Worm (Caenorhabditis elegans) whole organism, L1 larva: ENCODE results near the gene flh-3.
"Not testable (repeated sequence)": the region's sequence is repeated elsewhere in the genome, so short reads cannot be mapped to it uniquely, and the experiment has no call there.

ENCODE experiments used
- aly-2 ChIP-seq: fragments of 150-350 bp; optimal IDR thresholded peaks from 2 replicates; lab custom pipeline; 2014; ENCODE audit warnings: missing biosample characterization, missing genetic modification characterization
- ama-1 ChIP-seq: fragments of 150-350 bp; optimal IDR thresholded peaks from 2 replicates; lab custom pipeline; 2014
- blmp-1 ChIP-seq: fragments of 150-350 bp; optimal IDR thresholded peaks from 2 replicates; lab custom pipeline; 2014; ENCODE audit warnings: missing biosample characterization, missing genetic modification characterization
- ceh-63 ChIP-seq: fragments of 200-800 bp; sonication (Bioruptor generic); optimal IDR thresholded peaks from 2 replicates; lab custom pipeline; 2018; ENCODE audit warnings: mild to moderate bottlenecking, missing genetic modification characterization, missing compliant biosample characterization
- ceh-82 ChIP-seq, 3 experiments: fragments of 150-350 bp in 1 of 3; sonication (generic microtip) in 2 of 3; optimal IDR thresholded peaks; 2 replicates each; lab custom pipeline; 2014 to 2017; ENCODE audit warnings: missing biosample characterization in 3 of 3, missing genetic modification characterization in 3 of 3
- ceh-88 ChIP-seq: fragments of 200-800 bp; sonication (Bioruptor generic); IDR thresholded peaks from 2 replicates; pipeline ENCODE4 v1.3.6; 2022; ENCODE audit warnings: missing genetic modification characterization, missing compliant biosample characterization
- efl-1 ChIP-seq, 4 experiments: fragments of 150-350 bp; optimal IDR thresholded peaks in 3 of 4; peaks in 1 of 4; 1 replicate in 1 of 4; 2 replicates in 3 of 4; lab custom pipeline; 2014; ENCODE audit warnings: missing biosample characterization in 2 of 4, missing genetic modification characterization in 2 of 4, missing genetic modification reagents in 2 of 4
- efl-3 ChIP-seq: fragments of 200-800 bp; sonication (Bioruptor generic); optimal IDR thresholded peaks from 2 replicates; lab custom pipeline; 2018; ENCODE audit warnings: mild to moderate bottlenecking, missing genetic modification characterization, missing compliant biosample characterization
- egl-13 ChIP-seq: sonication (generic microtip); optimal IDR thresholded peaks from 2 replicates; lab custom pipeline; 2016; ENCODE audit warnings: missing genotype, missing genetic modification reagents, missing genetic modification characterization, missing compliant biosample characterization
- elt-2 ChIP-seq: sonication (generic microtip); optimal IDR thresholded peaks from 2 replicates; lab custom pipeline; 2016; ENCODE audit warnings: missing genetic modification characterization, mild to moderate bottlenecking, inconsistent platforms, missing compliant biosample characterization, missing genetic modification reagents
- ets-5 ChIP-seq: fragments of 200-800 bp; sonication (Bioruptor generic); IDR thresholded peaks from 2 replicates; pipeline ENCODE4 v1.3.6; 2022; ENCODE audit warnings: missing genetic modification characterization, missing compliant biosample characterization
- fos-1 ChIP-seq: fragments of 150-350 bp; optimal IDR thresholded peaks from 2 replicates; lab custom pipeline; 2014; ENCODE audit warnings: missing biosample characterization, missing genetic modification characterization
- hpl-2 ChIP-seq: fragments of 150-350 bp; optimal IDR thresholded peaks from 2 replicates; lab custom pipeline; 2014; ENCODE audit warnings: missing biosample characterization, missing genetic modification reagents, missing genetic modification characterization
- isw-1 ChIP-seq: fragments of 200-800 bp; sonication (Bioruptor generic); IDR thresholded peaks from 2 replicates; pipeline ENCODE4 v1.3.6; 2022; ENCODE audit warnings: missing genetic modification characterization, missing compliant biosample characterization
- lin-13 ChIP-seq: fragments of 150-350 bp; optimal IDR thresholded peaks from 2 replicates; lab custom pipeline; 2014; ENCODE audit warnings: missing biosample characterization, missing genetic modification reagents, missing genetic modification characterization
- lin-35 ChIP-seq, 2 experiments: fragments of 150-350 bp; optimal IDR thresholded peaks; 2 replicates each; lab custom pipeline; 2014; ENCODE audit warnings: missing biosample characterization in 2 of 2, missing genetic modification characterization in 2 of 2, missing genetic modification reagents in 2 of 2
- lin-39 ChIP-seq: fragments of 150-350 bp; optimal IDR thresholded peaks from 2 replicates; lab custom pipeline; 2014; ENCODE audit warnings: missing biosample characterization, missing genetic modification reagents, missing genetic modification characterization
- mab-9 ChIP-seq: fragments of 200-800 bp; sonication (Bioruptor generic); IDR thresholded peaks from 2 replicates; pipeline ENCODE4 v1.3.6; 2022; ENCODE audit warnings: missing genetic modification reagents, missing genetic modification characterization, missing compliant biosample characterization
- mef-2 ChIP-seq: fragments of 150-350 bp; optimal IDR thresholded peaks from 2 replicates; lab custom pipeline; 2014; ENCODE audit warnings: missing biosample characterization, missing genetic modification characterization
- nhr-20 ChIP-seq: sonication (generic microtip); optimal IDR thresholded peaks from 2 replicates; lab custom pipeline; 2016; ENCODE audit warnings: mild to moderate bottlenecking, missing genetic modification characterization, missing compliant biosample characterization
- nhr-237 ChIP-seq: fragments of 150-350 bp; optimal IDR thresholded peaks from 2 replicates; lab custom pipeline; 2014; ENCODE audit warnings: missing biosample characterization, missing genetic modification characterization
- nhr-28 ChIP-seq: fragments of 150-350 bp; optimal IDR thresholded peaks from 2 replicates; lab custom pipeline; 2014; ENCODE audit warnings: missing biosample characterization, missing genetic modification characterization
- nhr-47 ChIP-seq: sonication (generic microtip); optimal IDR thresholded peaks from 2 replicates; lab custom pipeline; 2016; ENCODE audit warnings: mild to moderate bottlenecking, missing genetic modification characterization, moderate library complexity, missing compliant biosample characterization
- nhr-71 ChIP-seq: sonication (generic microtip); optimal IDR thresholded peaks from 2 replicates; lab custom pipeline; 2016; ENCODE audit warnings: mild to moderate bottlenecking, missing genetic modification characterization, moderate library complexity, missing compliant biosample characterization
- nhr-76 ChIP-seq: sonication (generic microtip); optimal IDR thresholded peaks from 2 replicates; lab custom pipeline; 2017; ENCODE audit warnings: missing biosample characterization, missing genetic modification characterization
- nhr-84 ChIP-seq: sonication (generic microtip); optimal IDR thresholded peaks from 2 replicates; lab custom pipeline; 2017; ENCODE audit warnings: missing biosample characterization, missing genetic modification characterization
- nhr-85 ChIP-seq: sonication (generic microtip); peaks from one replicate; lab custom pipeline; 2016; ENCODE audit warnings: missing genetic modification characterization, inconsistent platforms, missing compliant biosample characterization
- nhr-90 ChIP-seq: sonication (generic microtip); optimal IDR thresholded peaks from 2 replicates; lab custom pipeline; 2016; ENCODE audit warnings: mild to moderate bottlenecking, missing genetic modification characterization, missing compliant biosample characterization; ENCODE audit not compliant: poor library complexity
- pag-3 ChIP-seq: sonication (generic microtip); optimal IDR thresholded peaks from 2 replicates; lab custom pipeline; 2017; ENCODE audit warnings: missing genetic modification characterization, mild to moderate bottlenecking, missing compliant biosample characterization, antibody characterized with exemption, borderline replicate concordance; ENCODE audit not compliant: insufficient read depth
- pqm-1 ChIP-seq: sonication (generic microtip); optimal IDR thresholded peaks from 3 replicates; lab custom pipeline; 2017; ENCODE audit warnings: missing biosample characterization, missing genetic modification characterization
- snpc-4 ChIP-seq: fragments of 150-350 bp; optimal IDR thresholded peaks from 2 replicates; lab custom pipeline; 2014; ENCODE audit warnings: missing biosample characterization, missing genetic modification characterization
- tlp-1 ChIP-seq: fragments of 150-350 bp; optimal IDR thresholded peaks from 2 replicates; lab custom pipeline; 2014; ENCODE audit warnings: missing biosample characterization, missing genetic modification characterization
- unc-130 ChIP-seq: fragments of 150-350 bp; optimal IDR thresholded peaks from 2 replicates; lab custom pipeline; 2017; ENCODE audit warnings: missing biosample characterization, missing genetic modification characterization, inconsistent platforms
- vab-15 ChIP-seq: sonication (generic microtip); optimal IDR thresholded peaks from 2 replicates; lab custom pipeline; 2017; ENCODE audit warnings: missing genotype, mild to moderate bottlenecking, missing genetic modification characterization, missing compliant biosample characterization
- xbp-1 ChIP-seq: sonication (generic microtip); optimal IDR thresholded peaks from 2 replicates; lab custom pipeline; 2016; ENCODE audit warnings: missing genetic modification characterization, missing compliant biosample characterization
- zag-1 ChIP-seq: fragments of 150-350 bp; optimal IDR thresholded peaks from 2 replicates; lab custom pipeline; 2014; ENCODE audit warnings: missing biosample characterization, missing genetic modification characterization
- ztf-11 ChIP-seq, 2 experiments: sonication (generic microtip); optimal IDR thresholded peaks; 2 replicates each; lab custom pipeline; 2016 to 2017; ENCODE audit warnings: missing genetic modification characterization in 2 of 2, missing biosample characterization in 1 of 2, missing compliant biosample characterization in 1 of 2
- ztf-4 ChIP-seq: fragments of 150-350 bp; optimal IDR thresholded peaks from 2 replicates; lab custom pipeline; 2014; ENCODE audit warnings: missing biosample characterization, missing genetic modification characterization

Gene flh-3

DNA sequence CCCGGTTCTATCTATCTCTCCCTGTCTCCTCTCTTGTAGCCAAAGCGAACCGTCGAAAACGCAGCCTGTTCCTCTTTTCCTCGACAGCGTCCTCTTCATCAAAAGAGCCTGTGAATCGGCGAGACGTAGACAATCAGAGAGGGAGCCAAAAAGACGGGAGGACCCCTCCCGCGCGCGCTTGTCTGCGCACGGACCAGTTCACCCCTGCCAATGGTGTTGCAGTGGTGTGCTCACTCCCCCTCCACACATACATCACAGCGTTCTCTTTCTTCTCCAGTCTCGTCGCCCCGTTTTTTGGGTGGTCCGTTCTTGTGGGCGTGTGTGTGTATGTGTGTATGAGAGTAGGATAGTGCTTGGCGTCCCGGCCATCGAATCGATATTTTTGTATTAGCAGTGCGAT lies 980 bp upstream of the flh-3 start:
- TF ChIP-seq ztf-11 (tag; optimal IDR thresholded peaks at IDR 0.05; lab: Kevin White, UChicago), result peak in 1 of 2 experiments; percentile 28
- TF ChIP-seq efl-1 (optimal IDR thresholded peaks at IDR 0.05; lab: Kevin White, UChicago), result no peak
- TF ChIP-seq efl-1 (GFP tag; optimal IDR thresholded peaks at IDR 0.05 in 1 of 2; lab: Kevin White, UChicago), result peak in 1 of 2 experiments; percentile 11
- no peak for TF ChIP-seq ceh-63

DNA sequence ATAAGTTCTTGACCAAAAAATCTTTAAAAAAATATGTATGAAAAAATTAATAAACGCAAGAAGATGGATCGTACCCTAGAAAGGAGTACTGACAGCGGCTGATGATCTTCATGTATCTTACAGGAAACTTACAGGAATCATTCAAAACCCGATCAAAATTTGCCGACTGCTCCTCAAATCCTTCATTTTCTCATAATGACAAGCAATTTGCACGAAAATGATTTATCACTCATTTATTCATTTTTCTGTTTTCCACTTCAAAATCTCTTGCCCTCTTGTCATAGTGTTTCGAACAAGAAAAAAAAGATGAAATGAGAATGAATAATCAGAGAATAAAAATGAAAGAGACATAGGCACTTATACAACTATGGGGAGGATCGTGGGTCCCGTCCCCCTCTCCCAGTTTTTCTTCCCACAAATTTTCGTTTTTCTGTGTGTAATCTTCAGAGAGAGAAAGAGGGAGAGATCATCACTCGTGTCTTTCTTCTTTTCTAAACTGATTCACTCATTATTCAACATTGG lies 4.2 kb downstream of the flh-3 start, which contains the start of gene nmy-3:
nmy-3 (plus strand) TSS at position 472 of the 522 bp plus-strand sequence.
- TF ChIP-seq vab-15 (tag; lab: Kevin White, UChicago), result no peak
- TF ChIP-seq elt-2 (tag; lab: Kevin White, UChicago), result no peak
- TF ChIP-seq isw-1 (GFP tag; lab: Robert Waterston, UW), result no peak
- TF ChIP-seq lin-39 (tag; lab: Kevin White, UChicago), result no peak
- no peak for TF ChIP-seq blmp-1 (tag; lab: Kevin White, UChicago)
- no peak for TF ChIP-seq nhr-71 (tag; lab: Kevin White, UChicago)
- TF ChIP-seq mab-9, result no peak
- TF ChIP-seq zag-1 (tag; lab: Kevin White, UChicago), result no peak
- TF ChIP-seq nhr-20 (tag; lab: Kevin White, UChicago), result no peak
- TF ChIP-seq pag-3, result no peak
- TF ChIP-seq tlp-1 (tag; lab: Kevin White, UChicago), result no peak
- TF ChIP-seq hpl-2 (GFP tag; lab: Kevin White, UChicago), result no peak
- no peak for TF ChIP-seq xbp-1
- no peak for TF ChIP-seq ztf-4 (tag; lab: Kevin White, UChicago)
- no peak for TF ChIP-seq nhr-85 (tag; lab: Kevin White, UChicago)
- TF ChIP-seq mef-2, result no peak
- no peak for TF ChIP-seq nhr-76 (tag; lab: Kevin White, UChicago)
- no peak for TF ChIP-seq ceh-88 (GFP tag; lab: Robert Waterston, UW)
- no peak for TF ChIP-seq pqm-1 (tag; lab: Kevin White, UChicago)
- TF ChIP-seq ets-5, result no peak

ce11 chrIV:9286305-9286704 lies 16.4 kb downstream of the flh-3 start, which contains the start of gene nhr-267:
nhr-267 (minus strand) TSS chrIV:9286405.
- not testable (repeated sequence) for TF ChIP-seq nhr-237; blmp-1 (tag; lab: Kevin White, UChicago); lin-13 (GFP tag; lab: Kevin White, UChicago)
- TF ChIP-seq, all 84 proteins: peak for 0; not testable (repeated sequence) for 84

DNA sequence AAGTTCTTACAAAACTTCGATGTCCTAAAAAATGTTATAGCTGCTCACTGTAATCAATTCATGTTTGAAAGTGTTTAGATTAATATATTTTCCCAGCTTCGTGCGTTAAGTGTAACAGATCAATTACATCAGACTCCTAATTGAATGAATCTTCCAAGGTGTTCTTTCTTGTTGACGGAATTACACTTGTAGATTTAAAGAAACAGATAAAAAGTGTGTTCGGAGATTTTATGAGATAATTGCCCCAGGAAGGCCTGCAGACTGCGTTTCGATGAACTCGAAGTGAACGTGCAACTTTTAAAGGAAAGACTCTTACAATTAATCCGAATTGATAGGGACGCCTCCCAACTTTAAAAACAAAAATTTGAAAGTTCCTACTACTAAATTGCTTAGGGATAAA lies 19.7 kb downstream of the flh-3 start:
- TF ChIP-seq snpc-4, result no peak
- TF ChIP-seq nhr-47 (tag; lab: Kevin White, UChicago), result no peak
- TF ChIP-seq egl-13 (tag; lab: Kevin White, UChicago), result no peak
- no peak for TF ChIP-seq efl-3
- TF ChIP-seq pag-3, result no peak
- TF ChIP-seq nhr-84 (tag; lab: Kevin White, UChicago), result no peak
- TF ChIP-seq fos-1, result no peak
- no peak for TF ChIP-seq ceh-82 (tag; optimal IDR thresholded peaks at IDR 0.05; lab: Kevin White, UChicago)
- no peak for TF ChIP-seq aly-2
- TF ChIP-seq nhr-28 (tag; lab: Kevin White, UChicago), result no peak
- TF ChIP-seq ama-1 (lab: Kevin White, UChicago), result no peak

DNA sequence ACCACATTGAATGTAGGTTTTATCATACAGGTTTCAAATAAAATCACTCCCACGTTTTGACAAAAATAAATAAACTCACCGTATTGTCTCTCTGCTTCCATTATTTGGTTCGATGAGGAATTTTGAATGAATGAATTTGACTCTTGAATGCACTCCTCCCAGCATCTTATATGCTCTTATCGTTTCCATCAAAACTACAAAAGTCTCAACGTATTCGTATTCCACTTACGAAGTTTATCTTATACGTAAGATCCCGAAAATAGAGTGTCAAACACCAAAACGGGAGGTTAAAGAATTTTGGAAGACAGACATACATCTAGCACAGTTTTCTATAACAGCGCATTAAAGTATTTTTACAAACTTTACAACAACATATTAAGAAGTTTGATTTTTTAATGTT lies 23.9 kb downstream of the flh-3 start, which contains the start of gene nhr-264:
nhr-264 (minus strand) TSS at position 101 of the 400 bp plus-strand sequence.
- TF ChIP-seq nhr-90; lin-35 (GFP tag; optimal IDR thresholded peaks at IDR 0.05; lab: Kevin White, UChicago); unc-130 (tag; lab: Kevin White, UChicago): not testable (repeated sequence)
